Worm (Caenorhabditis elegans) whole organism, L2 larva: Measurements from ENCODE around the gene cyp-25A6.

Experiments used
- Y55F3AM.14 ChIP-seq: fragments of 200-800 bp; sonication (Bioruptor generic); optimal IDR thresholded peaks from 2 replicates; lab custom pipeline; 2018; ENCODE audit warnings: mild to moderate bottlenecking, missing genetic modification characterization, missing compliant biosample characterization
- aly-2 ChIP-seq: fragments of 150-350 bp; optimal IDR thresholded peaks from 2 replicates; lab custom pipeline; 2014; ENCODE audit warnings: missing biosample characterization, missing genetic modification characterization
- ceh-16 ChIP-seq: fragments of 150-350 bp; optimal IDR thresholded peaks from 2 replicates; lab custom pipeline; 2014; ENCODE audit warnings: missing biosample characterization, missing genetic modification characterization
- lsy-2 ChIP-seq, 2 experiments: fragments of 150-350 bp in 1 of 2; sonication (generic microtip) in 1 of 2; optimal IDR thresholded peaks; 2 replicates each; lab custom pipeline; 2014 to 2017; ENCODE audit warnings: missing biosample characterization in 2 of 2, missing genetic modification characterization in 2 of 2
- mab-5 ChIP-seq: fragments of 150-350 bp; optimal IDR thresholded peaks from 2 replicates; lab custom pipeline; 2014; ENCODE audit warnings: missing biosample characterization, missing genetic modification characterization
- nhr-25 ChIP-seq: fragments of 150-350 bp; sonication (generic microtip); optimal IDR thresholded peaks from 3 replicates; lab custom pipeline; 2014; ENCODE audit warnings: missing biosample characterization, missing genetic modification characterization
- unc-55 ChIP-seq: fragments of 150-350 bp; sonication (generic microtip); optimal IDR thresholded peaks from 3 replicates; lab custom pipeline; 2014; ENCODE audit warnings: missing biosample characterization, missing genetic modification reagents, missing genetic modification characterization
- unc-62 ChIP-seq: fragments of 150-350 bp; optimal IDR thresholded peaks from 2 replicates; lab custom pipeline; 2014; ENCODE audit warnings: missing biosample characterization, missing genetic modification reagents, missing genetic modification characterization
- ztf-4 ChIP-seq: fragments of 150-350 bp; optimal IDR thresholded peaks from 2 replicates; lab custom pipeline; 2014; ENCODE audit warnings: missing biosample characterization, missing genetic modification characterization

The cyp-25A6 gene

DNA sequence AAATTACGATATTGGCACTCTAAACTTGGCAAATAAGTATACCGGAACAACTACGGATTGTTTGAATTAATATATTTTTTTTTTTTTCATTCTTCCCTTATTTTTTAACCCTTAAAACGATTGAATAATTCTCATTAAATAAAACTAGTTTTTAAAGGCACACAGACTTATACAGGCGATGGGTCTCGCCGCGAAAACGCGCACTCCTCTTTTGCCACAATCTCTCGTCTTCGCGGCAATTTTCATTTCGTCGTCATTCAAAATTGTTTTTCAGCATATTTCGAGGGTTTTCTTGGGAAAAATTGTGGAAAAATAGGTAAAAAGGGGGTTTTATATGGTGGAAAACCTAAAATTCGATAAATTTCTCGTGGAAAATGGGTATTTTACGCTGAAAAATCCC is 50.1 kb downstream of the cyp-25A6 start (continued):
- TF ChIP-seq Y55F3AM.14: no peak

DNA sequence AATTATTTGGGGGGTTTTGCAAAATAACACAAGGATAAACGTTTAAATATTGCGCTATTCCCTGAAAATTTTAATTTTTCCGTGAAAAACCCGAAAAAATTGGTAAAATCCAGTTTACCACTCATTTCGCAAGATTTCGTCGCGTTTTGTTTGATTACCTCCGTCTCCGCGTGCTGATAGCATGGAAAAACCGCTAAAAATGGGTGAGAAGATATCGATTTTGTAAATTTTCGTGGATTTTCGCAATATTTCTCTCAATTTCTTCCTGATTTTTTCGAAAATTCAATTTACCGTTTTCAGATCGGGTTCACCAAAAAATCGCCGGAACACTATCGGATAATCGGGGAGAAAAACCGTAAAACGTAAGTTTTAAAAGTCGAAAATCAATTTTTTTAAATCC is 50.5 kb downstream of the cyp-25A6 start, which contains the start of gene ama-1:
TSS of gene ama-1 (plus strand) at position 301 of the 400 bp plus-strand sequence.
- TF ChIP-seq ceh-16 (tag; lab: Kevin White, UChicago): no peak
- TF ChIP-seq mab-5 (tag; lab: Kevin White, UChicago): no peak
- no peak for TF ChIP-seq ztf-4 (tag; lab: Kevin White, UChicago)
- no peak for TF ChIP-seq lsy-2 (tag; optimal IDR thresholded peaks at IDR 0.05; lab: Kevin White, UChicago)
- TF ChIP-seq unc-55 (GFP tag; lab: Kevin White, UChicago): no peak
- TF ChIP-seq nhr-25 (tag; lab: Kevin White, UChicago): no peak
- TF ChIP-seq unc-62: no peak
- TF ChIP-seq aly-2 (tag; lab: Kevin White, UChicago): no peak
